Worm (Caenorhabditis elegans) whole organism, L2 larva: ENCODE results near the gene F09G2.2.

ENCODE experiments used
- C34F6.9 ChIP-seq: fragments of 150-350 bp; optimal IDR thresholded peaks from 2 replicates; lab custom pipeline; 2014; ENCODE audit warnings: missing biosample characterization, missing genetic modification characterization
- F13H6.1 ChIP-seq: sonication (generic microtip); optimal IDR thresholded peaks from 2 replicates; lab custom pipeline; 2016; ENCODE audit warnings: missing genetic modification characterization, missing compliant biosample characterization
- Y55F3AM.14 ChIP-seq: fragments of 200-800 bp; sonication (Bioruptor generic); optimal IDR thresholded peaks from 2 replicates; lab custom pipeline; 2018; ENCODE audit warnings: mild to moderate bottlenecking, missing genetic modification characterization, missing compliant biosample characterization
- ZK546.5 ChIP-seq: sonication (generic microtip); optimal IDR thresholded peaks from 2 replicates; lab custom pipeline; 2017; ENCODE audit warnings: missing biosample characterization, missing genetic modification characterization
- aly-2 ChIP-seq: fragments of 150-350 bp; optimal IDR thresholded peaks from 2 replicates; lab custom pipeline; 2014; ENCODE audit warnings: missing biosample characterization, missing genetic modification characterization
- blmp-1 ChIP-seq: sonication (generic microtip); optimal IDR thresholded peaks from 2 replicates; lab custom pipeline; 2017; ENCODE audit warnings: missing genetic modification characterization, mild to moderate bottlenecking, missing compliant biosample characterization, antibody characterized with exemption, moderate library complexity; ENCODE audit not compliant: insufficient read depth
- dmd-4 ChIP-seq: sonication (generic microtip); optimal IDR thresholded peaks from 2 replicates; lab custom pipeline; 2017; ENCODE audit warnings: missing biosample characterization, missing genetic modification characterization
- egl-27 ChIP-seq: sonication (generic microtip); optimal IDR thresholded peaks from 3 replicates; lab custom pipeline; 2017; ENCODE audit warnings: missing biosample characterization, missing genetic modification reagents, missing genetic modification characterization
- elt-1 ChIP-seq: fragments of 150-350 bp; optimal IDR thresholded peaks from 2 replicates; lab custom pipeline; 2014; ENCODE audit warnings: missing biosample characterization, missing genetic modification characterization
- elt-3 ChIP-seq: sonication (generic microtip); optimal IDR thresholded peaks from 2 replicates; lab custom pipeline; 2017; ENCODE audit warnings: missing biosample characterization, missing genetic modification characterization
- fos-1 ChIP-seq: fragments of 150-350 bp; optimal IDR thresholded peaks from 2 replicates; lab custom pipeline; 2014; ENCODE audit warnings: missing biosample characterization, missing genetic modification characterization
- lin-13 ChIP-seq: fragments of 150-350 bp; optimal IDR thresholded peaks from 2 replicates; lab custom pipeline; 2014; ENCODE audit warnings: missing biosample characterization, missing genetic modification reagents, missing genetic modification characterization
- lin-39 ChIP-seq: fragments of 150-350 bp; optimal IDR thresholded peaks from 2 replicates; lab custom pipeline; 2014; ENCODE audit warnings: missing biosample characterization, missing genetic modification reagents, missing genetic modification characterization
- lsy-2 ChIP-seq, 2 experiments: fragments of 150-350 bp in 1 of 2; sonication (generic microtip) in 1 of 2; optimal IDR thresholded peaks; 2 replicates each; lab custom pipeline; 2014 to 2017; ENCODE audit warnings: missing biosample characterization in 2 of 2, missing genetic modification characterization in 2 of 2
- mab-5 ChIP-seq: fragments of 150-350 bp; optimal IDR thresholded peaks from 2 replicates; lab custom pipeline; 2014; ENCODE audit warnings: missing biosample characterization, missing genetic modification characterization
- mbf-1 ChIP-seq: sonication (generic microtip); optimal IDR thresholded peaks from 2 replicates; lab custom pipeline; 2017; ENCODE audit warnings: missing biosample characterization, missing genetic modification characterization
- mdl-1 ChIP-seq, 2 experiments: fragments of 150-350 bp in 1 of 2; sonication (generic microtip) in 1 of 2; optimal IDR thresholded peaks; 2 replicates each; lab custom pipeline; 2017; ENCODE audit warnings: missing biosample characterization in 2 of 2, missing genetic modification characterization in 2 of 2
- nhr-10 ChIP-seq: sonication (generic microtip); optimal IDR thresholded peaks from 2 replicates; lab custom pipeline; 2017; ENCODE audit warnings: missing biosample characterization, missing genetic modification characterization
- nhr-11 ChIP-seq: fragments of 150-350 bp; optimal IDR thresholded peaks from 2 replicates; lab custom pipeline; 2014; ENCODE audit warnings: missing biosample characterization, missing genetic modification characterization
- nhr-129 ChIP-seq: fragments of 150-350 bp; optimal IDR thresholded peaks from 2 replicates; lab custom pipeline; 2014; ENCODE audit warnings: missing biosample characterization, missing genetic modification characterization
- nhr-21 ChIP-seq: fragments of 150-350 bp; optimal IDR thresholded peaks from 2 replicates; lab custom pipeline; 2014; ENCODE audit warnings: missing biosample characterization, missing genetic modification characterization
- nhr-23 ChIP-seq: fragments of 150-350 bp; optimal IDR thresholded peaks from 2 replicates; lab custom pipeline; 2014; ENCODE audit warnings: missing biosample characterization, missing genetic modification reagents, missing genetic modification characterization
- nhr-237 ChIP-seq: fragments of 150-350 bp; optimal IDR thresholded peaks from 2 replicates; lab custom pipeline; 2014; ENCODE audit warnings: missing biosample characterization, missing genetic modification characterization
- nhr-25 ChIP-seq: fragments of 150-350 bp; sonication (generic microtip); optimal IDR thresholded peaks from 3 replicates; lab custom pipeline; 2014; ENCODE audit warnings: missing biosample characterization, missing genetic modification characterization
- nhr-6 ChIP-seq: fragments of 150-350 bp; optimal IDR thresholded peaks from 2 replicates; lab custom pipeline; 2014; ENCODE audit warnings: missing biosample characterization, missing genetic modification characterization
- peb-1 ChIP-seq: fragments of 150-350 bp; optimal IDR thresholded peaks from 2 replicates; lab custom pipeline; 2014; ENCODE audit warnings: missing biosample characterization, missing genetic modification characterization
- sem-4 ChIP-seq: fragments of 150-350 bp; optimal IDR thresholded peaks from 2 replicates; lab custom pipeline; 2014; ENCODE audit warnings: missing biosample characterization, missing genetic modification reagents, missing genetic modification characterization
- skn-1 ChIP-seq: sonication (generic microtip); optimal IDR thresholded peaks from 2 replicates; lab custom pipeline; 2017; ENCODE audit warnings: missing biosample characterization, missing genetic modification characterization
- snpc-4 ChIP-seq: fragments of 150-350 bp; optimal IDR thresholded peaks from 2 replicates; lab custom pipeline; 2014; ENCODE audit warnings: missing biosample characterization, missing genetic modification characterization
- unc-39 ChIP-seq: fragments of 150-350 bp; optimal IDR thresholded peaks from 2 replicates; lab custom pipeline; 2014; ENCODE audit warnings: missing biosample characterization, missing genetic modification characterization
- unc-55 ChIP-seq: fragments of 150-350 bp; sonication (generic microtip); optimal IDR thresholded peaks from 3 replicates; lab custom pipeline; 2014; ENCODE audit warnings: missing biosample characterization, missing genetic modification reagents, missing genetic modification characterization
- ztf-1 ChIP-seq: fragments of 200-800 bp; sonication (Bioruptor generic); conservative IDR thresholded peaks from 2 replicates; pipeline ENCODE4 v1.3.6; 2022; ENCODE audit warnings: missing genetic modification characterization, missing compliant biosample characterization
- ztf-11 ChIP-seq: sonication (generic microtip); optimal IDR thresholded peaks from 2 replicates; lab custom pipeline; 2017; ENCODE audit warnings: missing biosample characterization, missing genetic modification characterization
- ztf-4 ChIP-seq: fragments of 150-350 bp; optimal IDR thresholded peaks from 2 replicates; lab custom pipeline; 2014; ENCODE audit warnings: missing biosample characterization, missing genetic modification characterization

The F09G2.2 gene

DNA sequence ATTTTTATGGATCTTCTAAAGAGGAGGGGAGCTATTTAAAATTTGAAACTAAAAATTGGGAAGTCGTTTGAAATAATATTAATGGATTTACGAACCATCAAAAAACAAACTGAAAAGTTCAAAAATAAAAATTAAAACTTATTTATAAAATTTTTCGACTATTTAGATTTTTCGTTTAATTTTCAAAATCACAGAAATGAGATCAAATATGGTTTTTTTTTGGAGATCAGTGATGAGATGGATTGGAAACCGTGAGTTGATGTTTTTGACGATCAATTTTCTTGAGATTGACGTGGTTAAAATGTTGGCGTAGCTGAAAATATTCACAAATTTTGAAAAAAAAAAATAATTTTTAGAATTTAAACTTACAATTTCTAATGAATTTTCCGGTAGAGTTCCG, 22.3 kb downstream of the F09G2.2 start, which contains the start of gene C13F10.5:
Gene C13F10.5 (minus strand): TSS at position 101 of the 400 bp plus-strand sequence.
- no peak for TF ChIP-seq nhr-6
- no peak for TF ChIP-seq nhr-10
- TF ChIP-seq snpc-4 (tag; lab: Kevin White, UChicago): no peak
- TF ChIP-seq nhr-21 (tag; lab: Kevin White, UChicago): no peak
- no peak for TF ChIP-seq ZK546.5
- TF ChIP-seq egl-27 (tag; lab: Kevin White, UChicago): no peak
- TF ChIP-seq ztf-11 (tag; lab: Kevin White, UChicago): no peak
- TF ChIP-seq lin-39 (tag; lab: Kevin White, UChicago): no peak
- no peak for TF ChIP-seq aly-2 (tag; lab: Kevin White, UChicago)
- TF ChIP-seq sem-4 (tag; lab: Kevin White, UChicago): no peak
- no peak for TF ChIP-seq unc-39 (tag; lab: Kevin White, UChicago)
- no peak for TF ChIP-seq blmp-1 (tag; lab: Kevin White, UChicago)
- no peak for TF ChIP-seq nhr-23 (tag; lab: Kevin White, UChicago)
- TF ChIP-seq mab-5 (tag; lab: Kevin White, UChicago): no peak
- TF ChIP-seq lin-13 (GFP tag; lab: Kevin White, UChicago): no peak
- TF ChIP-seq skn-1 (tag; lab: Kevin White, UChicago): no peak
- TF ChIP-seq dmd-4 (tag; lab: Kevin White, UChicago): no peak
- no peak for TF ChIP-seq elt-3 (tag; lab: Kevin White, UChicago)
- no peak for TF ChIP-seq elt-1
- TF ChIP-seq peb-1 (tag; lab: Kevin White, UChicago): no peak
- TF ChIP-seq, all 48 proteins: peak for 0

ce11 chrV:7220973-7221519, 24.3 kb downstream of the F09G2.2 start, which contains the start of the genes C13F10.8, C13F10.6 and kxd-1:
TSS of gene C13F10.8 (minus strand) at chrV:7221023.
TSS of gene C13F10.6 (minus strand) at chrV:7221039.
TSS of gene kxd-1 (plus strand) at chrV:7221469.
- no peak for TF ChIP-seq F13H6.1 (tag; lab: Kevin White, UChicago)
- peak in 1 of 2 experiments; percentile 19 for TF ChIP-seq lsy-2 (tag; optimal IDR thresholded peaks at IDR 0.05; lab: Kevin White, UChicago)
- TF ChIP-seq fos-1: peak; percentile 5
- peak; percentile 19 for TF ChIP-seq unc-55
- TF ChIP-seq nhr-10: no peak

- TF ChIP-seq mbf-1 (no peak), blmp-1 (tag; lab: Kevin White, UChicago) (no peak), ztf-1 (GFP tag; lab: Robert Waterston, UW) (no peak), unc-55 (no peak), lin-39 (tag; lab: Kevin White, UChicago) (no peak), nhr-25 (tag; lab: Kevin White, UChicago) (no peak), Y55F3AM.14 (GFP tag; lab: Kevin White, UChicago) (no peak), nhr-11 (no peak), aly-2 (tag; lab: Kevin White, UChicago) (no peak), egl-27 (tag; lab: Kevin White, UChicago) (no peak), C34F6.9 (tag; lab: Kevin White, UChicago) (no peak), ztf-4 (no peak), nhr-23 (tag; lab: Kevin White, UChicago) (no peak), snpc-4 (tag; lab: Kevin White, UChicago) (no peak), nhr-237 (tag; lab: Kevin White, UChicago) (no peak), mdl-1 (tag; optimal IDR thresholded peaks at IDR 0.05; lab: Kevin White, UChicago) (no peak)
- TF ChIP-seq, all 48 proteins: peak for 0
Measured at ce11 chrV:7223152-7223551, 26.4 kb downstream of the F09G2.2 start, which contains the start of gene C13F10.7. TSS of gene C13F10.7 (minus strand) at chrV:7223252.

ce11 chrV:7223941-7224340, 27.2 kb downstream of the F09G2.2 start, which contains the start of gene C13F10.1:
TSS of gene C13F10.1 (plus strand) at chrV:7224078.
- no peak for TF ChIP-seq ztf-11 (tag; lab: Kevin White, UChicago)
- peak; percentile 45 for TF ChIP-seq C34F6.9 (tag; lab: Kevin White, UChicago)
- peak; percentile 48 for TF ChIP-seq mab-5 (tag; lab: Kevin White, UChicago)
- TF ChIP-seq unc-55: peak; percentile 16
- no peak for TF ChIP-seq fos-1
- TF ChIP-seq nhr-129: peak; percentile 2
- no peak for TF ChIP-seq nhr-11
- TF ChIP-seq nhr-21 (tag; lab: Kevin White, UChicago): no peak
